Worm (Caenorhabditis elegans): Measurements from ENCODE around the gene phat-6.
A peak's percentile ranks its signal among the peaks of the same experiment; 100 is the strongest.

phat-6 gene

ce11 chrX:15181454-15181853 is 12.7 kb downstream of the phat-6 start, which contains the start of gene pkhm-2 (continued):
- TF ChIP-seq ceh-20 (GFP tag; IDR thresholded peaks at IDR 0.05) (peak; percentile 84), ceh-44 (GFP tag; IDR thresholded peaks at IDR 0.05) (no peak), spr-1 (tag; optimal IDR thresholded peaks at IDR 0.05) (peak; percentile 90), vab-7 (GFP tag; IDR thresholded peaks at IDR 0.05) (peak; percentile 45; the same call in 1 of the 2 replicates), mep-1 (tag; optimal IDR thresholded peaks at IDR 0.05) (peak; percentile 96), attf-4 (tag; optimal IDR thresholded peaks at IDR 0.05) (no peak), dve-1 (tag; optimal IDR thresholded peaks at IDR 0.05; ENCODE audit: insufficient read depth) (peak; percentile 97), egl-43 (GFP tag; IDR thresholded peaks at IDR 0.05) (peak; percentile 86), dmd-6 (GFP tag; IDR thresholded peaks at IDR 0.05) (peak; percentile 86), php-3 (GFP tag; IDR thresholded peaks at IDR 0.05) (peak; percentile 77), ZK546.5 (tag; optimal IDR thresholded peaks at IDR 0.05) (no peak), lin-38 (GFP tag; IDR thresholded peaks at IDR 0.05) (peak; percentile 83), zip-11 (GFP tag; IDR thresholded peaks at IDR 0.05) (no peak), daf-19 (GFP tag; conservative IDR thresholded peaks at IDR 0.05) (no peak), lin-39 (tag; optimal IDR thresholded peaks at IDR 0.05) (no peak), aha-1 (tag) (peak; percentile 99), nhr-48 (tag; optimal IDR thresholded peaks at IDR 0.05) (peak; percentile 82), Y105C5A.15 (GFP tag; IDR thresholded peaks at IDR 0.05) (no peak), zfp-2 (tag; optimal IDR thresholded peaks at IDR 0.05) (no peak), jun-1 (tag; optimal IDR thresholded peaks at IDR 0.05) (peak; percentile 69), unc-130 (GFP tag; optimal IDR thresholded peaks at IDR 0.05) (no peak), D1046.2 (GFP tag; IDR thresholded peaks at IDR 0.05) (no peak), nhr-42 (GFP tag; IDR thresholded peaks at IDR 0.05) (peak; percentile 68; the same call in 1 of the 2 replicates), F10B5.3 (tag; optimal IDR thresholded peaks at IDR 0.05) (peak; percentile 84), ZK337.2 (GFP tag; IDR thresholded peaks at IDR 0.05) (no peak), T20F7.1 (GFP tag; optimal IDR thresholded peaks at IDR 0.05) (no peak), mdl-1 (tag; optimal IDR thresholded peaks at IDR 0.05) (peak; percentile 5 to 68), pqm-1 (tag; optimal IDR thresholded peaks at IDR 0.05) (peak; percentile 10), spr-3 (GFP tag; optimal IDR thresholded peaks at IDR 0.05) (peak; percentile 84), lin-13 (GFP tag; optimal IDR thresholded peaks at IDR 0.05) (peak; percentile 90), ztf-11 (tag; optimal IDR thresholded peaks at IDR 0.05) (no peak), sdz-12 (GFP tag; optimal IDR thresholded peaks at IDR 0.05) (no peak), Y48G9A.11 (GFP tag; IDR thresholded peaks at IDR 0.05) (no peak), lin-1 (GFP tag; IDR thresholded peaks at IDR 0.05) (peak; percentile 82), gei-8 (GFP tag; optimal IDR thresholded peaks at IDR 0.05) (peak; percentile 26), nhr-25 (tag; optimal IDR thresholded peaks at IDR 0.05; ENCODE audit: borderline replicate concordance, insufficient read depth) (peak; percentile 74), lir-3 (tag; optimal IDR thresholded peaks at IDR 0.05) (no peak), ama-1 (optimal IDR thresholded peaks at IDR 0.05) (no peak), nhr-6 (tag; optimal IDR thresholded peaks at IDR 0.05) (peak; percentile 97), ceh-82 (tag; optimal IDR thresholded peaks at IDR 0.05) (no peak), tag-97 (GFP tag; IDR thresholded peaks at IDR 0.05) (no peak), R02D3.7 (tag; optimal IDR thresholded peaks at IDR 0.05) (no peak), ztf-7 (tag; optimal IDR thresholded peaks at IDR 0.05) (peak; percentile 83), tra-1 (GFP tag; IDR thresholded peaks at IDR 0.05) (0 out of 2 replicates have a peak, but pooled peaks have one; percentile 24), dmd-8 (GFP tag; IDR thresholded peaks at IDR 0.05) (no peak), mes-2 (tag; optimal IDR thresholded peaks at IDR 0.05; ENCODE audit: poor library complexity, severe bottlenecking) (peak; percentile 93), ctbp-1 (GFP tag; IDR thresholded peaks at IDR 0.05) (peak; percentile 78), skn-1 (tag; optimal IDR thresholded peaks at IDR 0.05) (no peak), egl-27 (tag; optimal IDR thresholded peaks at IDR 0.05) (no peak), nhr-102 (tag; optimal IDR thresholded peaks at IDR 0.05) (peak; percentile 95), snpc-4 (tag; optimal IDR thresholded peaks at IDR 0.05) (peak; percentile 44), set-16 (GFP tag; IDR thresholded peaks at IDR 0.05) (peak; percentile 51; the same call in 1 of the 2 replicates)

Measured in whole organism, L4 larva.